Worm (Caenorhabditis elegans) whole organism, L4/young adult: ENCODE measurements around the gene srg-7.

Source experiments
- W03F9.2 ChIP-seq: fragments of 150-350 bp; optimal IDR thresholded peaks from 2 replicates; lab custom pipeline; 2014; ENCODE audit warnings: missing biosample characterization, missing genetic modification characterization
- dao-5 ChIP-seq: sonication (generic microtip); optimal IDR thresholded peaks from 2 replicates; lab custom pipeline; 2016; ENCODE audit warnings: missing genotype, missing genetic modification characterization, moderate library complexity, missing compliant biosample characterization
- him-1 ChIP-seq: sonication (generic microtip); optimal IDR thresholded peaks from 2 replicates; lab custom pipeline; 2016; ENCODE audit warnings: missing genotype, missing genetic modification reagents, missing genetic modification characterization, missing compliant biosample characterization

DNA sequence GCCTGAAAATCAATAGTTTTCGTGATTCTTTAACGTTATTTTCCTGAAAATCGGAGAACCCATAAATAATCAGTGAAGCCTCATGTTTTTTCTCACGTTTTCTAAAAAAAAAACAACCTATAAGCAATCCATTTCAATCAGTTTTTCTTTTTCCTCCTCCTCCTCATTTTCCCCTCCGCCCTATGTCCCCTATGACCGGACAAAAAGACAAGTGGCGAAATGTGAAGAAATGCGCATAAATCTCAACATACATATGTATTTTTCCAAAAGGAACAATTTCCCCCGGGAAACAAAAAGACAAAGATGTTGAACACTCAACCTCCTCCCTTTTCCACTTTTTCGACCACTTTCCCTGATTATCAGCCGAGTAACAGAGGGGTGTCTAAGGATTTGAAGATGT is 47.6 kb upstream of the srg-7 start:
- TF ChIP-seq him-1 (tag; lab: Kevin White, UChicago) (no peak), dao-5 (no peak), W03F9.2 (tag; lab: Kevin White, UChicago) (no peak)
